Worm (Caenorhabditis elegans) whole organism, L2 larva: ENCODE measurements around the gene srg-3.
A peak's percentile ranks its signal among the peaks of the same experiment; 100 is the strongest.

Experiments used
- C34F6.9 ChIP-seq: fragments of 150-350 bp; optimal IDR thresholded peaks from 2 replicates; lab custom pipeline; 2014; ENCODE audit warnings: missing biosample characterization, missing genetic modification characterization
- F13H6.1 ChIP-seq: sonication (generic microtip); optimal IDR thresholded peaks from 2 replicates; lab custom pipeline; 2016; ENCODE audit warnings: missing genetic modification characterization, missing compliant biosample characterization
- R02D3.7 ChIP-seq: fragments of 150-350 bp; optimal IDR thresholded peaks from 2 replicates; lab custom pipeline; 2014; ENCODE audit warnings: missing biosample characterization, missing genetic modification characterization
- Y55F3AM.14 ChIP-seq: fragments of 200-800 bp; sonication (Bioruptor generic); optimal IDR thresholded peaks from 2 replicates; lab custom pipeline; 2018; ENCODE audit warnings: mild to moderate bottlenecking, missing genetic modification characterization, missing compliant biosample characterization
- ZK546.5 ChIP-seq: sonication (generic microtip); optimal IDR thresholded peaks from 2 replicates; lab custom pipeline; 2017; ENCODE audit warnings: missing biosample characterization, missing genetic modification characterization
- alr-1 ChIP-seq: fragments of 150-350 bp; optimal IDR thresholded peaks from 2 replicates; lab custom pipeline; 2014; ENCODE audit warnings: missing biosample characterization, missing genetic modification characterization
- aly-2 ChIP-seq: fragments of 150-350 bp; optimal IDR thresholded peaks from 2 replicates; lab custom pipeline; 2014; ENCODE audit warnings: missing biosample characterization, missing genetic modification characterization
- ama-1 ChIP-seq: fragments of 150-350 bp; optimal IDR thresholded peaks from 2 replicates; lab custom pipeline; 2018; ENCODE audit warnings: inconsistent platforms
- blmp-1 ChIP-seq: sonication (generic microtip); optimal IDR thresholded peaks from 2 replicates; lab custom pipeline; 2017; ENCODE audit warnings: missing genetic modification characterization, mild to moderate bottlenecking, missing compliant biosample characterization, antibody characterized with exemption, moderate library complexity; ENCODE audit not compliant: insufficient read depth
- crh-2 ChIP-seq: sonication (generic microtip); optimal IDR thresholded peaks from 2 replicates; lab custom pipeline; 2017; ENCODE audit warnings: missing biosample characterization, missing genetic modification characterization
- egl-27 ChIP-seq: sonication (generic microtip); optimal IDR thresholded peaks from 3 replicates; lab custom pipeline; 2017; ENCODE audit warnings: missing biosample characterization, missing genetic modification reagents, missing genetic modification characterization
- elt-1 ChIP-seq: fragments of 150-350 bp; optimal IDR thresholded peaks from 2 replicates; lab custom pipeline; 2014; ENCODE audit warnings: missing biosample characterization, missing genetic modification characterization
- elt-3 ChIP-seq: sonication (generic microtip); optimal IDR thresholded peaks from 2 replicates; lab custom pipeline; 2017; ENCODE audit warnings: missing biosample characterization, missing genetic modification characterization
- fos-1 ChIP-seq: fragments of 150-350 bp; optimal IDR thresholded peaks from 2 replicates; lab custom pipeline; 2014; ENCODE audit warnings: missing biosample characterization, missing genetic modification characterization
- gmeb-1 ChIP-seq: fragments of 150-350 bp; optimal IDR thresholded peaks from 2 replicates; lab custom pipeline; 2014; ENCODE audit warnings: missing biosample characterization, missing genetic modification characterization
- lin-11 ChIP-seq: fragments of 150-350 bp; sonication (generic microtip); optimal IDR thresholded peaks from 2 replicates; lab custom pipeline; 2014; ENCODE audit warnings: missing biosample characterization, missing genetic modification characterization, inconsistent platforms, mixed read lengths
- lin-13 ChIP-seq: fragments of 150-350 bp; optimal IDR thresholded peaks from 2 replicates; lab custom pipeline; 2014; ENCODE audit warnings: missing biosample characterization, missing genetic modification reagents, missing genetic modification characterization
- lin-39 ChIP-seq: fragments of 150-350 bp; optimal IDR thresholded peaks from 2 replicates; lab custom pipeline; 2014; ENCODE audit warnings: missing biosample characterization, missing genetic modification reagents, missing genetic modification characterization
- lsy-2 ChIP-seq, 2 experiments: fragments of 150-350 bp in 1 of 2; sonication (generic microtip) in 1 of 2; optimal IDR thresholded peaks; 2 replicates each; lab custom pipeline; 2014 to 2017; ENCODE audit warnings: missing biosample characterization in 2 of 2, missing genetic modification characterization in 2 of 2
- mab-5 ChIP-seq: fragments of 150-350 bp; optimal IDR thresholded peaks from 2 replicates; lab custom pipeline; 2014; ENCODE audit warnings: missing biosample characterization, missing genetic modification characterization
- mdl-1 ChIP-seq, 2 experiments: fragments of 150-350 bp in 1 of 2; sonication (generic microtip) in 1 of 2; optimal IDR thresholded peaks; 2 replicates each; lab custom pipeline; 2017; ENCODE audit warnings: missing biosample characterization in 2 of 2, missing genetic modification characterization in 2 of 2
- nhr-10 ChIP-seq: sonication (generic microtip); optimal IDR thresholded peaks from 2 replicates; lab custom pipeline; 2017; ENCODE audit warnings: missing biosample characterization, missing genetic modification characterization
- nhr-11 ChIP-seq: fragments of 150-350 bp; optimal IDR thresholded peaks from 2 replicates; lab custom pipeline; 2014; ENCODE audit warnings: missing biosample characterization, missing genetic modification characterization
- nhr-12 ChIP-seq: fragments of 150-350 bp; optimal IDR thresholded peaks from 2 replicates; lab custom pipeline; 2014; ENCODE audit warnings: missing biosample characterization, missing genetic modification characterization
- nhr-129 ChIP-seq: fragments of 150-350 bp; optimal IDR thresholded peaks from 2 replicates; lab custom pipeline; 2014; ENCODE audit warnings: missing biosample characterization, missing genetic modification characterization
- nhr-21 ChIP-seq: fragments of 150-350 bp; optimal IDR thresholded peaks from 2 replicates; lab custom pipeline; 2014; ENCODE audit warnings: missing biosample characterization, missing genetic modification characterization
- nhr-23 ChIP-seq: fragments of 150-350 bp; optimal IDR thresholded peaks from 2 replicates; lab custom pipeline; 2014; ENCODE audit warnings: missing biosample characterization, missing genetic modification reagents, missing genetic modification characterization
- nhr-237 ChIP-seq: fragments of 150-350 bp; optimal IDR thresholded peaks from 2 replicates; lab custom pipeline; 2014; ENCODE audit warnings: missing biosample characterization, missing genetic modification characterization
- nhr-25 ChIP-seq: fragments of 150-350 bp; sonication (generic microtip); optimal IDR thresholded peaks from 3 replicates; lab custom pipeline; 2014; ENCODE audit warnings: missing biosample characterization, missing genetic modification characterization
- nhr-6 ChIP-seq: fragments of 150-350 bp; optimal IDR thresholded peaks from 2 replicates; lab custom pipeline; 2014; ENCODE audit warnings: missing biosample characterization, missing genetic modification characterization
- nhr-77 ChIP-seq: fragments of 150-350 bp; optimal IDR thresholded peaks from 2 replicates; lab custom pipeline; 2014; ENCODE audit warnings: missing biosample characterization, missing genetic modification characterization
- peb-1 ChIP-seq: fragments of 150-350 bp; optimal IDR thresholded peaks from 2 replicates; lab custom pipeline; 2014; ENCODE audit warnings: missing biosample characterization, missing genetic modification characterization
- sem-4 ChIP-seq: fragments of 150-350 bp; optimal IDR thresholded peaks from 2 replicates; lab custom pipeline; 2014; ENCODE audit warnings: missing biosample characterization, missing genetic modification reagents, missing genetic modification characterization
- skn-1 ChIP-seq: sonication (generic microtip); optimal IDR thresholded peaks from 2 replicates; lab custom pipeline; 2017; ENCODE audit warnings: missing biosample characterization, missing genetic modification characterization
- sma-3 ChIP-seq: sonication (generic microtip); optimal IDR thresholded peaks from 2 replicates; lab custom pipeline; 2016; ENCODE audit warnings: missing genetic modification reagents, missing genetic modification characterization, missing compliant biosample characterization
- sma-9 ChIP-seq, 2 experiments: fragments of 150-350 bp in 1 of 2; sonication (generic microtip) in 1 of 2; optimal IDR thresholded peaks; 2 replicates each; lab custom pipeline; 2014 to 2016; ENCODE audit warnings: missing genetic modification characterization in 2 of 2, mild to moderate bottlenecking in 1 of 2, missing biosample characterization in 1 of 2, missing compliant biosample characterization in 1 of 2, missing genetic modification reagents in 1 of 2, moderate library complexity in 1 of 2
- snpc-4 ChIP-seq: fragments of 150-350 bp; optimal IDR thresholded peaks from 2 replicates; lab custom pipeline; 2014; ENCODE audit warnings: missing biosample characterization, missing genetic modification characterization
- unc-39 ChIP-seq: fragments of 150-350 bp; optimal IDR thresholded peaks from 2 replicates; lab custom pipeline; 2014; ENCODE audit warnings: missing biosample characterization, missing genetic modification characterization
- unc-55 ChIP-seq: fragments of 150-350 bp; sonication (generic microtip); optimal IDR thresholded peaks from 3 replicates; lab custom pipeline; 2014; ENCODE audit warnings: missing biosample characterization, missing genetic modification reagents, missing genetic modification characterization
- unc-62 ChIP-seq: fragments of 150-350 bp; optimal IDR thresholded peaks from 2 replicates; lab custom pipeline; 2014; ENCODE audit warnings: missing biosample characterization, missing genetic modification reagents, missing genetic modification characterization
- zag-1 ChIP-seq: fragments of 150-350 bp; optimal IDR thresholded peaks from 2 replicates; lab custom pipeline; 2014; ENCODE audit warnings: missing biosample characterization, missing genetic modification characterization
- ztf-1 ChIP-seq: fragments of 200-800 bp; sonication (Bioruptor generic); conservative IDR thresholded peaks from 2 replicates; pipeline ENCODE4 v1.3.6; 2022; ENCODE audit warnings: missing genetic modification characterization, missing compliant biosample characterization
- ztf-11 ChIP-seq: sonication (generic microtip); optimal IDR thresholded peaks from 2 replicates; lab custom pipeline; 2017; ENCODE audit warnings: missing biosample characterization, missing genetic modification characterization
- ztf-4 ChIP-seq: fragments of 150-350 bp; optimal IDR thresholded peaks from 2 replicates; lab custom pipeline; 2014; ENCODE audit warnings: missing biosample characterization, missing genetic modification characterization

srg-3 gene

ce11 chrIII:6303114-6303647, 33.0 kb upstream of the srg-3 start, which contains the start of gene F47D12.9:
TSS of gene F47D12.9 (minus strand) at chrIII:6303380.
- TF ChIP-seq zag-1 (tag; lab: Kevin White, UChicago) (peak; percentile 52), lsy-2 (tag; optimal IDR thresholded peaks at IDR 0.05; lab: Kevin White, UChicago) (peak; percentile 56 to 85), unc-39 (no peak), lin-13 (GFP tag; lab: Kevin White, UChicago) (peak; percentile 36), nhr-12 (tag; lab: Kevin White, UChicago) (no peak), lin-11 (tag; lab: Kevin White, UChicago) (no peak), fos-1 (tag; lab: Kevin White, UChicago) (peak; percentile 43), nhr-129 (tag; lab: Kevin White, UChicago) (peak; percentile 93), nhr-10 (tag; lab: Kevin White, UChicago) (no peak), egl-27 (tag; lab: Kevin White, UChicago) (peak; percentile 25), mdl-1 (tag; optimal IDR thresholded peaks at IDR 0.05; lab: Kevin White, UChicago) (peak; percentile 4 to 80), elt-1 (tag; lab: Kevin White, UChicago) (no peak), unc-62 (no peak), unc-55 (peak; percentile 72), Y55F3AM.14 (GFP tag; lab: Kevin White, UChicago) (no peak), nhr-21 (tag; lab: Kevin White, UChicago) (peak; percentile 85), nhr-23 (tag; lab: Kevin White, UChicago) (no peak), lin-39 (tag; lab: Kevin White, UChicago) (no peak), ZK546.5 (tag; lab: Kevin White, UChicago) (no peak), R02D3.7 (tag; lab: Kevin White, UChicago) (no peak), alr-1 (tag; lab: Kevin White, UChicago) (no peak), nhr-6 (tag; lab: Kevin White, UChicago) (peak; percentile 69), crh-2 (peak; percentile 86), nhr-25 (tag; lab: Kevin White, UChicago) (peak; percentile 87), elt-3 (no peak), C34F6.9 (tag; lab: Kevin White, UChicago) (peak; percentile 93), nhr-237 (tag; lab: Kevin White, UChicago) (no peak), sem-4 (tag; lab: Kevin White, UChicago) (peak; percentile 82), ztf-4 (tag; lab: Kevin White, UChicago) (peak; percentile 49), aly-2 (tag; lab: Kevin White, UChicago) (no peak), F13H6.1 (tag; lab: Kevin White, UChicago) (peak; percentile 68), gmeb-1 (tag; lab: Kevin White, UChicago) (peak; percentile 51), snpc-4 (no peak), sma-9 (GFP tag; optimal IDR thresholded peaks at IDR 0.05; lab: Kevin White, UChicago) (peak; percentile 54), sma-9 (tag; optimal IDR thresholded peaks at IDR 0.05; lab: Kevin White, UChicago) (no peak), sma-3 (peak; percentile 89), blmp-1 (tag; lab: Kevin White, UChicago) (peak; percentile 61), ztf-11 (tag; lab: Kevin White, UChicago) (no peak), ama-1 (lab: Kevin White, UChicago) (peak; percentile 56), ztf-1 (GFP tag; lab: Robert Waterston, UW) (no peak), mab-5 (tag; lab: Kevin White, UChicago) (no peak), skn-1 (tag; lab: Kevin White, UChicago) (no peak)

- TF ChIP-seq ZK546.5 (tag; lab: Kevin White, UChicago), result no peak
- no peak for TF ChIP-seq gmeb-1 (tag; lab: Kevin White, UChicago)
- TF ChIP-seq ztf-11 (tag; lab: Kevin White, UChicago), result no peak
- TF ChIP-seq nhr-77 (tag; lab: Kevin White, UChicago), result no peak
- no peak for TF ChIP-seq unc-62
- TF ChIP-seq mdl-1 (tag; optimal IDR thresholded peaks at IDR 0.05; lab: Kevin White, UChicago), result no peak
- TF ChIP-seq unc-39, result no peak
- TF ChIP-seq nhr-21 (tag; lab: Kevin White, UChicago), result no peak
- TF ChIP-seq peb-1, result no peak
- TF ChIP-seq F13H6.1 (tag; lab: Kevin White, UChicago), result no peak
- no peak for TF ChIP-seq nhr-129 (tag; lab: Kevin White, UChicago)
- TF ChIP-seq nhr-12 (tag; lab: Kevin White, UChicago), result no peak
- TF ChIP-seq nhr-11 (tag; lab: Kevin White, UChicago), result no peak
- no peak for TF ChIP-seq sem-4 (tag; lab: Kevin White, UChicago)
- TF ChIP-seq ztf-4 (tag; lab: Kevin White, UChicago), result no peak
- TF ChIP-seq, all 48 proteins: peak for 0
These were observed 30.1 kb upstream of the srg-3 start for ce11 chrIII:6300297-6300696.
